Fruit fly (Drosophila melanogaster) whole organism, embryonic: ENCODE data around the gene Tim8.

Experiments used
- Asciz ChIP-seq: fragments of 200-800 bp; sonication (Bioruptor generic); optimal IDR thresholded peaks from 2 replicates; lab custom pipeline; 2017; ENCODE audit warnings: missing biosample characterization, mild to moderate bottlenecking, missing genetic modification characterization, missing genetic modification reagents
- Atf3 ChIP-seq: fragments of 200-800 bp; sonication (Bioruptor generic); optimal IDR thresholded peaks from 3 replicates; lab custom pipeline; 2016; ENCODE audit warnings: missing biosample characterization, missing genetic modification characterization
- B-H1 ChIP-seq: fragments of 200-800 bp; sonication (Bioruptor generic); IDR thresholded peaks from 3 replicates; pipeline ENCODE4 v1.3.6; 2022; ENCODE audit warnings: missing biosample characterization, missing genetic modification characterization
- BEAF-32 ChIP-seq: fragments of 200-800 bp; sonication (Bioruptor generic); optimal IDR thresholded peaks from 3 replicates; lab custom pipeline; 2017; ENCODE audit warnings: missing biosample characterization, missing genetic modification characterization, mild to moderate bottlenecking, moderate library complexity, missing genetic modification reagents
- BtbVII ChIP-seq: fragments of 200-800 bp; sonication (Bioruptor generic); optimal IDR thresholded peaks from 3 replicates; lab custom pipeline; 2017; ENCODE audit warnings: missing biosample characterization, mild to moderate bottlenecking, missing genetic modification characterization
- CG11695 ChIP-seq: fragments of 200-800 bp; sonication (Bioruptor generic); IDR thresholded peaks from 3 replicates; pipeline ENCODE4 v1.3.6; 2022; ENCODE audit warnings: missing biosample characterization, missing genetic modification characterization
- CG12071 ChIP-seq: fragments of 200-800 bp; sonication (Bioruptor generic); optimal IDR thresholded peaks from 3 replicates; lab custom pipeline; 2018; ENCODE audit warnings: missing biosample characterization, mild to moderate bottlenecking, missing genetic modification characterization
- CG13624 ChIP-seq: fragments of 200-800 bp; sonication (Bioruptor generic); optimal IDR thresholded peaks from 2 replicates; lab custom pipeline; 2016; ENCODE audit warnings: missing biosample characterization, missing genetic modification characterization
- CG14441 ChIP-seq: fragments of 200-800 bp; sonication (Bioruptor generic); IDR thresholded peaks from 2 replicates; pipeline ENCODE4 v1.3.6; 2022; ENCODE audit warnings: missing biosample characterization, missing genetic modification characterization
- CG17361 ChIP-seq: fragments of 200-800 bp; sonication (Bioruptor generic); IDR thresholded peaks from 3 replicates; pipeline ENCODE4 v1.3.6; 2022; ENCODE audit warnings: missing biosample characterization, missing genetic modification characterization
- CG17912 ChIP-seq: fragments of 200-800 bp; sonication (Bioruptor generic); optimal IDR thresholded peaks from 2 replicates; lab custom pipeline; 2018; ENCODE audit warnings: missing biosample characterization, mild to moderate bottlenecking, missing genetic modification characterization
- CG18011 ChIP-seq: fragments of 200-800 bp; sonication (Bioruptor generic); optimal IDR thresholded peaks from 2 replicates; lab custom pipeline; 2017; ENCODE audit warnings: missing biosample characterization, missing genetic modification characterization, mild to moderate bottlenecking, moderate library complexity, missing genotype
- CG2202 ChIP-seq: fragments of 200-800 bp; sonication (Bioruptor generic); optimal IDR thresholded peaks from 2 replicates; lab custom pipeline; 2018; ENCODE audit warnings: missing biosample characterization, mild to moderate bottlenecking, missing genetic modification characterization
- CG32767 ChIP-seq: fragments of 200-800 bp; sonication (Bioruptor generic); IDR thresholded peaks from 2 replicates; pipeline ENCODE4 v1.3.6; 2022; ENCODE audit warnings: missing biosample characterization, missing genetic modification characterization
- CG3726 ChIP-seq: fragments of 200-800 bp; sonication (Bioruptor generic); IDR thresholded peaks from 3 replicates; pipeline ENCODE4, ENCODE4 v1.3.6; 2022; ENCODE audit warnings: missing biosample characterization, missing genetic modification characterization
- CG42726 ChIP-seq: fragments of 200-800 bp; sonication (Bioruptor generic); IDR thresholded peaks from 2 replicates; pipeline ENCODE4 v1.3.6; 2022; ENCODE audit warnings: missing biosample characterization, missing genetic modification characterization; ENCODE audit not compliant: partially characterized antibody
- CG5180 ChIP-seq: fragments of 200-800 bp; sonication (Bioruptor generic); optimal IDR thresholded peaks from 3 replicates; lab custom pipeline; 2017; ENCODE audit warnings: missing biosample characterization, missing genetic modification characterization, mild to moderate bottlenecking, moderate library complexity, missing genetic modification reagents
- CG7357 ChIP-seq: fragments of 200-800 bp; sonication (Bioruptor generic); IDR thresholded peaks from 3 replicates; pipeline ENCODE4 v1.3.6; 2022; ENCODE audit warnings: missing biosample characterization, missing genetic modification characterization
- CG7372 ChIP-seq: fragments of 200-800 bp; sonication (Bioruptor generic); IDR thresholded peaks from 2 replicates; pipeline ENCODE4 v1.3.6; 2022; ENCODE audit warnings: missing biosample characterization, missing genetic modification characterization
- CG9609 ChIP-seq: fragments of 200-800 bp; sonication (Bioruptor generic); optimal IDR thresholded peaks from 3 replicates; lab custom pipeline; 2016; ENCODE audit warnings: missing biosample characterization, missing genetic modification characterization
- CrebB ChIP-seq: fragments of 200-800 bp; sonication (Bioruptor generic); optimal IDR thresholded peaks from 3 replicates; lab custom pipeline; 2018; ENCODE audit warnings: missing biosample characterization, mild to moderate bottlenecking, missing genetic modification characterization
- H15 ChIP-seq: fragments of 200-800 bp; sonication (Bioruptor generic); IDR thresholded peaks from 3 replicates; pipeline ENCODE4 v1.3.6; 2022; ENCODE audit warnings: missing biosample characterization, missing genetic modification characterization
- H2.0 ChIP-seq: fragments of 200-800 bp; sonication (Bioruptor generic); IDR thresholded peaks from 2 replicates; pipeline ENCODE4 v1.3.6; 2022; ENCODE audit warnings: missing biosample characterization, missing genetic modification characterization
- HHEX ChIP-seq: fragments of 200-800 bp; sonication (Bioruptor generic); optimal IDR thresholded peaks from 3 replicates; lab custom pipeline; 2017; ENCODE audit warnings: missing biosample characterization, mild to moderate bottlenecking, missing genetic modification characterization, missing genetic modification reagents
- Hmr ChIP-seq: fragments of 200-800 bp; sonication (Bioruptor generic); optimal IDR thresholded peaks from 3 replicates; lab custom pipeline; 2017; ENCODE audit warnings: mild to moderate bottlenecking, missing biosample characterization, missing genetic modification reagents, missing genetic modification characterization
- MESR4 ChIP-seq: fragments of 200-800 bp; sonication (Bioruptor generic); optimal IDR thresholded peaks from 2 replicates; lab custom pipeline; 2018; ENCODE audit warnings: missing biosample characterization, mild to moderate bottlenecking, missing genetic modification characterization, moderate library complexity
- MTF-1 ChIP-seq: fragments of 200-800 bp; sonication (Bioruptor generic); optimal IDR thresholded peaks from 2 replicates; lab custom pipeline; 2018; ENCODE audit warnings: missing biosample characterization, mild to moderate bottlenecking, missing genetic modification characterization, borderline replicate concordance
- Mad ChIP-seq: fragments of 200-800 bp; sonication (Bioruptor generic); optimal IDR thresholded peaks from 2 replicates; lab custom pipeline; 2016; ENCODE audit warnings: missing biosample characterization, missing genetic modification characterization
- Nf-YB ChIP-seq: fragments of 200-800 bp; sonication (Bioruptor generic); optimal IDR thresholded peaks from 3 replicates; lab custom pipeline; 2019; ENCODE audit warnings: missing biosample characterization, mild to moderate bottlenecking, missing genetic modification characterization, moderate library complexity
- Oli ChIP-seq: fragments of 200-800 bp; sonication (Bioruptor generic); optimal IDR thresholded peaks from 2 replicates; lab custom pipeline; 2018; ENCODE audit warnings: missing biosample characterization, mild to moderate bottlenecking, missing genetic modification characterization, moderate library complexity
- Optix ChIP-seq: fragments of 200-800 bp; sonication (Bioruptor generic); IDR thresholded peaks from 3 replicates; pipeline ENCODE4 v1.3.6; 2022; ENCODE audit warnings: missing biosample characterization, missing genetic modification characterization
- Six4 ChIP-seq: fragments of 200-800 bp; sonication (Bioruptor generic); optimal IDR thresholded peaks from 2 replicates; lab custom pipeline; 2016; ENCODE audit warnings: missing biosample characterization, missing genetic modification characterization
- Trl ChIP-seq, 3 experiments: fragments of >200 bp in 2 of 3; fragments of 200-800 bp in 1 of 3; sonication (Bioruptor generic) in 1 of 3; optimal IDR thresholded peaks; 2 replicates in 1 of 3; 3 replicates in 2 of 3; lab custom pipeline; 2016 to 2017; ENCODE audit warnings: missing biosample characterization in 1 of 3, missing genetic modification characterization in 1 of 3
- ato ChIP-seq: fragments of 200-800 bp; sonication (Bioruptor generic); IDR thresholded peaks from 2 replicates; pipeline ENCODE4 v1.3.6; 2022; ENCODE audit warnings: missing biosample characterization, missing genetic modification characterization; ENCODE audit not compliant: partially characterized antibody
- btn ChIP-seq: fragments of 200-800 bp; sonication (Bioruptor generic); optimal IDR thresholded peaks from 2 replicates; lab custom pipeline; 2016; ENCODE audit warnings: missing biosample characterization, missing genetic modification characterization
- dimm ChIP-seq: fragments of 200-800 bp; sonication (Bioruptor generic); IDR thresholded peaks from 2 replicates; pipeline ENCODE4 v1.3.6; 2022; ENCODE audit warnings: missing biosample characterization, missing genetic modification characterization
- h ChIP-seq: fragments of >200 bp; optimal IDR thresholded peaks from 2 replicates; lab custom pipeline; 2017
- inv ChIP-seq: fragments of 200-800 bp; sonication (Bioruptor generic); IDR thresholded peaks from 2 replicates; pipeline ENCODE4 v1.3.6; 2022; ENCODE audit warnings: missing biosample characterization, missing genetic modification characterization; ENCODE audit not compliant: partially characterized antibody
- lov ChIP-seq, 2 experiments: fragments of 200-800 bp in 1 of 2; fragments of >200 bp in 1 of 2; sonication (Bioruptor generic) in 1 of 2; IDR thresholded peaks in 1 of 2; optimal IDR thresholded peaks in 1 of 2; 2 replicates in 1 of 2; 3 replicates in 1 of 2; pipeline versions ENCODE4 v1.3.6 to Lab custom; 2017 to 2022; ENCODE audit warnings: missing biosample characterization in 1 of 2, missing genetic modification characterization in 1 of 2
- mam ChIP-seq: fragments of 200-800 bp; sonication (Bioruptor generic); optimal IDR thresholded peaks from 3 replicates; lab custom pipeline; 2016; ENCODE audit warnings: missing biosample characterization, missing genetic modification characterization
- mirr ChIP-seq: fragments of 200-800 bp; sonication (Bioruptor generic); optimal IDR thresholded peaks from 3 replicates; lab custom pipeline; 2018; ENCODE audit warnings: missing biosample characterization, mild to moderate bottlenecking, missing genetic modification characterization
- mld ChIP-seq: fragments of 200-800 bp; sonication (Bioruptor generic); IDR thresholded peaks from 3 replicates; pipeline ENCODE4 v1.3.6; 2022; ENCODE audit warnings: missing biosample characterization, missing genetic modification characterization; ENCODE audit not compliant: partially characterized antibody
- pum ChIP-seq: fragments of 200-800 bp; sonication (Bioruptor generic); optimal IDR thresholded peaks from 2 replicates; lab custom pipeline; 2016; ENCODE audit warnings: missing biosample characterization, missing genetic modification characterization
- salm ChIP-seq: fragments of 200-800 bp; sonication (Bioruptor generic); optimal IDR thresholded peaks from 2 replicates; lab custom pipeline; 2018; ENCODE audit warnings: missing biosample characterization, mild to moderate bottlenecking, missing genetic modification characterization
- tgo ChIP-seq: fragments of 200-800 bp; sonication (Bioruptor generic); IDR thresholded peaks from 3 replicates; pipeline ENCODE4 v1.3.6; 2022; ENCODE audit warnings: missing biosample characterization, missing genetic modification characterization
- tll ChIP-seq, 2 experiments: fragments of 200-800 bp in 1 of 2; fragments of >200 bp in 1 of 2; sonication (Bioruptor generic) in 1 of 2; optimal IDR thresholded peaks; 2 replicates each; lab custom pipeline; 2017 to 2019; ENCODE audit warnings: missing biosample characterization in 2 of 2, missing genetic modification characterization in 2 of 2, mild to moderate bottlenecking in 1 of 2, moderate library complexity in 1 of 2
- usp ChIP-seq: fragments of >200 bp; optimal IDR thresholded peaks from 2 replicates; lab custom pipeline; 2017; ENCODE audit warnings: missing biosample characterization, missing genetic modification characterization
- vvl ChIP-seq: fragments of 200-800 bp; sonication (Bioruptor generic); IDR thresholded peaks from 2 replicates; pipeline ENCODE4 v1.3.6; 2022; ENCODE audit warnings: missing biosample characterization, missing genetic modification characterization
- wek ChIP-seq: fragments of 200-800 bp; sonication (Bioruptor generic); optimal IDR thresholded peaks from 3 replicates; lab custom pipeline; 2018; ENCODE audit warnings: missing biosample characterization, mild to moderate bottlenecking, missing genetic modification characterization, moderate library complexity
- zf30C ChIP-seq: fragments of 200-800 bp; sonication (Bioruptor generic); optimal IDR thresholded peaks from 3 replicates; lab custom pipeline; 2018; ENCODE audit warnings: missing biosample characterization, mild to moderate bottlenecking, missing genetic modification characterization

Gene Tim8

DNA sequence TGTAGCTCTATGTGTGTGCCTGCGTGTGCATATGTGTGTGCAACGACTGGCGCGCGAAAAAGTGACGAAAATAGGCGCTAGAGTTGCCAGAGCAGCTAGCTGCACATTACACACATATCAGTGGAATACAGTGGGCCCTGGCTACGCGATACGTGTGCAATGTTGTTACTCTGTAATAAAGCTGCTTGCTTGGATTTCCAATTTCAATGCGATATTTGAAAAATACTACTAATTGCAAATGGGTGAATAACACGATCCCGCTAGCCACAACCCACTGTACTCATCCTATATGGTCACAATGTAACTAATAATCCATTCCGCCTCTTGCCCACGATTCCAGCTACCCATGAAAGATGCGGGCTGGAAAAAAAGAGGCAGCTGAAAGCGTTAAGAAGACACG, 16.9 kb upstream of the Tim8 start (continued):
- TF ChIP-seq BEAF-32 = no peak
- peak; percentile 85 for TF ChIP-seq Mad (GFP tag; lab: Kevin White, UChicago)
- TF ChIP-seq B-H1 (GFP tag; lab: Robert Waterston, UW) = peak; percentile 91
- TF ChIP-seq mld (GFP tag; lab: Robert Waterston, UW) = no peak
- peak; percentile 91 for TF ChIP-seq CG7372 (GFP tag; lab: Robert Waterston, UW)
- TF ChIP-seq CG12071 (GFP tag; lab: Kevin White, UChicago) = peak; percentile 96
- peak; percentile 86 for TF ChIP-seq salm (tag; lab: Kevin White, UChicago)
- no peak for TF ChIP-seq Trl (optimal IDR thresholded peaks at IDR 0.05; lab: Kevin White, UChicago)
- peak; percentile 93 for TF ChIP-seq Trl (GFP tag; optimal IDR thresholded peaks at IDR 0.05; lab: Kevin White, UChicago)
- TF ChIP-seq Oli (tag; lab: Kevin White, UChicago) = peak; percentile 92
- TF ChIP-seq MTF-1 (GFP tag; lab: Kevin White, UChicago) = peak; percentile 87
- peak; percentile 95 for TF ChIP-seq Optix (GFP tag; lab: Robert Waterston, UW)
- no peak for TF ChIP-seq lov (optimal IDR thresholded peaks at IDR 0.05; lab: Kevin White, UChicago)
- peak; percentile 95 for TF ChIP-seq lov (GFP tag; IDR thresholded peaks at IDR 0.05; lab: Robert Waterston, UW)
- peak; percentile 92 for TF ChIP-seq HHEX (GFP tag; lab: Kevin White, UChicago)
- peak; percentile 95 for TF ChIP-seq tgo (GFP tag; lab: Robert Waterston, UW)
- TF ChIP-seq h = no peak
- peak; percentile 92 for TF ChIP-seq mirr (GFP tag; lab: Kevin White, UChicago)
- peak; percentile 92 for TF ChIP-seq CG13624 (GFP tag; lab: Kevin White, UChicago)
- peak; percentile 92 for TF ChIP-seq CrebB (tag; lab: Kevin White, UChicago)
- TF ChIP-seq mam (GFP tag; lab: Kevin White, UChicago) = peak; percentile 96
- TF ChIP-seq usp (GFP tag; lab: Kevin White, UChicago) = no peak
- peak; percentile 85 for TF ChIP-seq CG5180 (GFP tag; lab: Kevin White, UChicago)
- TF ChIP-seq Nf-YB (GFP tag; lab: Kevin White, UChicago) = peak; percentile 67
- peak; percentile 97 for TF ChIP-seq vvl
- peak; percentile 85 for TF ChIP-seq Atf3 (GFP tag; lab: Kevin White, UChicago)
- TF ChIP-seq CG2202 (tag; lab: Kevin White, UChicago) = peak; percentile 70
- TF ChIP-seq H2.0 = peak; percentile 95
- TF ChIP-seq Six4 (GFP tag; lab: Kevin White, UChicago) = peak; percentile 88
- no peak for TF ChIP-seq inv (GFP tag; lab: Robert Waterston, UW)
- TF ChIP-seq CG3726 (GFP tag; lab: Robert Waterston, UW) = peak; percentile 92
- no peak for TF ChIP-seq CG42726 (GFP tag; lab: Robert Waterston, UW)
- peak; percentile 92 for TF ChIP-seq pum (GFP tag; lab: Kevin White, UChicago)
- TF ChIP-seq CG14441 = peak; percentile 96
- TF ChIP-seq CG17912 (GFP tag; lab: Kevin White, UChicago) = peak; percentile 87
- TF ChIP-seq Asciz = peak; percentile 86
- peak; percentile 86 for TF ChIP-seq dimm (GFP tag; lab: Robert Waterston, UW)
- TF ChIP-seq CG7357 (GFP tag; lab: Robert Waterston, UW) = peak; percentile 87
- TF ChIP-seq BtbVII (GFP tag; lab: Kevin White, UChicago) = peak; percentile 87
- peak; percentile 95 for TF ChIP-seq CG11695 (GFP tag; lab: Robert Waterston, UW)
- TF ChIP-seq zf30C (GFP tag; lab: Kevin White, UChicago) = no peak
- peak; percentile 89 for TF ChIP-seq btn (GFP tag; lab: Kevin White, UChicago)
- peak; percentile 75 for TF ChIP-seq CG18011 (GFP tag; lab: Kevin White, UChicago)
- peak; percentile 89 for TF ChIP-seq wek (GFP tag; lab: Kevin White, UChicago)
- TF ChIP-seq CG32767 (GFP tag; lab: Robert Waterston, UW) = peak; percentile 91
- peak; percentile 93 for TF ChIP-seq CG9609 (GFP tag; lab: Kevin White, UChicago)
- TF ChIP-seq H15 (GFP tag; lab: Robert Waterston, UW) = peak; percentile 95
- TF ChIP-seq MESR4 = peak; percentile 12
- TF ChIP-seq tll (GFP tag; optimal IDR thresholded peaks at IDR 0.05; lab: Kevin White, UChicago) = no peak
- peak; percentile 87 for TF ChIP-seq CG17361 (GFP tag; lab: Robert Waterston, UW)
- no peak for TF ChIP-seq ato (GFP tag; lab: Robert Waterston, UW)
- peak; percentile 92 for TF ChIP-seq Hmr (GFP tag; lab: Kevin White, UChicago)
